Fruit fly (Drosophila melanogaster) whole organism, adult: ENCODE results near the gene Aldh.

Experiments
- CG11617 ChIP-seq: fragments of 200-800 bp; sonication (Bioruptor generic); optimal IDR thresholded peaks from 2 replicates; lab custom pipeline; 2017; ENCODE audit warnings: mild to moderate bottlenecking, missing biosample characterization, missing genetic modification reagents, missing genetic modification characterization
- CG12768 ChIP-seq: fragments of 200-800 bp; sonication (Bioruptor generic); optimal IDR thresholded peaks from 2 replicates; lab custom pipeline; 2017; ENCODE audit warnings: missing biosample characterization, missing genetic modification characterization, mild to moderate bottlenecking, moderate library complexity, missing genetic modification reagents
- CG14711 ChIP-seq: fragments of 200-800 bp; sonication (Bioruptor generic); optimal IDR thresholded peaks from 2 replicates; lab custom pipeline; 2018; ENCODE audit warnings: missing biosample characterization, mild to moderate bottlenecking, missing genetic modification characterization, moderate library complexity
- CG1620 ChIP-seq: fragments of 200-800 bp; sonication (Bioruptor generic); optimal IDR thresholded peaks from 2 replicates; lab custom pipeline; 2016; ENCODE audit warnings: missing biosample characterization, missing genetic modification characterization
- CG33017 ChIP-seq: fragments of 200-800 bp; sonication (Bioruptor generic); optimal IDR thresholded peaks from 2 replicates; lab custom pipeline; 2018; ENCODE audit warnings: missing biosample characterization, mild to moderate bottlenecking, missing genetic modification characterization, moderate library complexity
- CG5204 ChIP-seq: fragments of 200-800 bp; sonication (Bioruptor generic); optimal IDR thresholded peaks from 2 replicates; lab custom pipeline; 2016; ENCODE audit warnings: missing biosample characterization, missing genetic modification characterization
- CG7045 ChIP-seq: fragments of 200-800 bp; sonication (Bioruptor generic); optimal IDR thresholded peaks from 2 replicates; lab custom pipeline; 2017; ENCODE audit warnings: missing biosample characterization, mild to moderate bottlenecking, missing genetic modification characterization
- CG7101 ChIP-seq: fragments of 200-800 bp; sonication (Bioruptor generic); optimal IDR thresholded peaks from 2 replicates; lab custom pipeline; 2018; ENCODE audit warnings: missing biosample characterization, mild to moderate bottlenecking, missing genetic modification characterization, moderate library complexity
- Clk ChIP-seq: fragments of 200-800 bp; sonication (Bioruptor generic); optimal IDR thresholded peaks from 2 replicates; lab custom pipeline; 2017; ENCODE audit warnings: missing biosample characterization, missing genetic modification characterization
- Crg-1 ChIP-seq: fragments of 200-800 bp; sonication (Bioruptor generic); optimal IDR thresholded peaks from 2 replicates; lab custom pipeline; 2016; ENCODE audit warnings: missing biosample characterization, missing genetic modification characterization
- Hr96 ChIP-seq: fragments of 200-800 bp; sonication (Bioruptor generic); optimal IDR thresholded peaks from 2 replicates; lab custom pipeline; 2016; ENCODE audit warnings: missing biosample characterization, missing genetic modification characterization
- Mnt ChIP-seq: fragments of 200-800 bp; sonication (Bioruptor generic); optimal IDR thresholded peaks from 2 replicates; lab custom pipeline; 2016; ENCODE audit warnings: missing biosample characterization, mild to moderate bottlenecking, missing genetic modification characterization
- bab1 ChIP-seq: fragments of 200-800 bp; sonication (Bioruptor generic); optimal IDR thresholded peaks from 3 replicates; lab custom pipeline; 2019; ENCODE audit warnings: missing biosample characterization, mild to moderate bottlenecking, missing genetic modification characterization, moderate library complexity
- cic ChIP-seq: fragments of 200-800 bp; sonication (Bioruptor generic); optimal IDR thresholded peaks from 2 replicates; lab custom pipeline; 2017; ENCODE audit warnings: missing biosample characterization, mild to moderate bottlenecking, missing genetic modification characterization, moderate library complexity
- cnc ChIP-seq, 2 experiments: fragments of >200 bp; optimal IDR thresholded peaks; 2 replicates each; lab custom pipeline; 2017
- kay ChIP-seq: fragments of 200-800 bp; sonication (Bioruptor generic); peaks from one replicate; lab custom pipeline; 2016; ENCODE audit warnings: missing biosample characterization, missing genetic modification characterization, borderline replicate concordance
- ovo ChIP-seq: fragments of 200-800 bp; sonication (Bioruptor generic); optimal IDR thresholded peaks from 2 replicates; lab custom pipeline; 2016; ENCODE audit warnings: missing biosample characterization, missing genetic modification characterization
- pad ChIP-seq: fragments of 200-800 bp; sonication (Bioruptor generic); optimal IDR thresholded peaks from 3 replicates; lab custom pipeline; 2017; ENCODE audit warnings: missing biosample characterization, missing genetic modification characterization, mild to moderate bottlenecking, moderate library complexity, missing genetic modification reagents
- tj ChIP-seq: fragments of 200-800 bp; sonication (Bioruptor generic); optimal IDR thresholded peaks from 3 replicates; lab custom pipeline; 2017; ENCODE audit warnings: missing biosample characterization, mild to moderate bottlenecking, missing genetic modification characterization, moderate library complexity
- toe ChIP-seq: fragments of 200-800 bp; sonication (Bioruptor generic); optimal IDR thresholded peaks from 2 replicates; lab custom pipeline; 2016; ENCODE audit warnings: missing biosample characterization, missing genetic modification characterization

The Aldh gene

dm6 chr2L:9396396-9396795 is 9.2 kb downstream of the Aldh start:
- TF ChIP-seq CG33017 (no peak), CG12768 (GFP tag; lab: Kevin White, UChicago) (no peak), pad (GFP tag; lab: Kevin White, UChicago) (no peak), CG1620 (no peak), cic (GFP tag; lab: Kevin White, UChicago) (no peak), CG7101 (tag; lab: Kevin White, UChicago) (no peak), Clk (GFP tag; lab: Kevin White, UChicago) (no peak), bab1 (GFP tag; lab: Kevin White, UChicago) (no peak)

dm6 chr2L:9397888-9398287 is 10.7 kb downstream of the Aldh start, which contains the start of gene CG4438:
CG4438 (minus strand) TSS chr2L:9397988.
- no peak for TF ChIP-seq CG5204
- no peak for TF ChIP-seq CG33017
- TF ChIP-seq bab1 (GFP tag; lab: Kevin White, UChicago) = no peak
- no peak for TF ChIP-seq CG12768 (GFP tag; lab: Kevin White, UChicago)

DNA sequence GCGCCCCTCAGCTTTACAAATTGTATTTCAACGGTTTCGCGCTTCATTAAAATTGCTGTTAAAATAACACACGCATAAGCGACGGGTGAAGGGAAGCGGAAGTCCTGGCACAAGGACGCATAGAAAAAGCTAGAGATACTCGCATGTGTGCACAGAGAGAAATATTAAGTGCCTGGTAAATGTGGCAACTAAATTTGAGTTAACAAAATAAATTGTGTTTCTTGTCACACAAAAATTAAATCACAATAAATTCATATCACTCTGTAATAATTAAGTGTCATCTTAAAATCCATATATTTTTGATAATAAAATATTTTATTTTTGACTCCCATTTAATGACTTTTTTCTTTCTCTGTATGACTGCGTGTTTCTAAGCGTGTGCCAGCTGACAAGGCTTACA is 13.0 kb downstream of the Aldh start:
- no peak for TF ChIP-seq Mnt (GFP tag; lab: Kevin White, UChicago)

dm6 chr2L:9415053-9415452 is 27.9 kb downstream of the Aldh start, which contains the start of gene Shawl:
Shawl (minus strand) TSS chr2L:9415156.
- no peak for TF ChIP-seq Hr96
- TF ChIP-seq CG11617 (GFP tag; lab: Kevin White, UChicago) = no peak
- no peak for TF ChIP-seq Crg-1 (GFP tag; lab: Kevin White, UChicago)
- no peak for TF ChIP-seq toe (GFP tag; lab: Kevin White, UChicago)
- TF ChIP-seq Clk (GFP tag; lab: Kevin White, UChicago) = no peak
- no peak for TF ChIP-seq CG7101 (tag; lab: Kevin White, UChicago)
- TF ChIP-seq CG7045 (GFP tag; lab: Kevin White, UChicago) = no peak

- TF ChIP-seq CG12768 (GFP tag; lab: Kevin White, UChicago) (no peak), kay (GFP tag; lab: Kevin White, UChicago) (peak; percentile 74)
These were observed 29.1 kb downstream of the Aldh start, which contains the start of gene Mco1 for dm6 chr2L:9416244-9416758. Mco1 (plus strand) TSS chr2L:9416588.

DNA sequence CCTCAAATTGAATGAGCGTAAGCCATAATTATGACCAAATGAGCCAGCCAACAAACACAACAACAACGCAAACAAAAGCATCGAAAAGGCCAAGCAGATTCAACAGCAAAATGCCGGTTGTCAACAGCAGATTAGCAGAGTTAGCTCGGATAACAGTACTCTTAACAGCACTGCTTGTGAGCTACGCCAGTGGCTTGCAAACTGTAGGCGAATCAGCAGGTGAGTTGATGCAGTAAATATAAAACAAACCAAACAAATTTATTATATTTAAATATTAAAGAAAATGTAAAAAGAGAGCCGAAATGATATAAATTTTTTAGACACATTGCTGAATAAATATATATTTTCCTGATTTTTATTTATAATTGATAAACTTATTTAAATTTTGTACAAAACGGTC is 33.5 kb downstream of the Aldh start:
- TF ChIP-seq toe (GFP tag; lab: Kevin White, UChicago) (no peak), Hr96 (no peak), Crg-1 (GFP tag; lab: Kevin White, UChicago) (no peak), tj (no peak), CG14711 (no peak), CG7101 (tag; lab: Kevin White, UChicago) (no peak), pad (GFP tag; lab: Kevin White, UChicago) (no peak), cnc (optimal IDR thresholded peaks at IDR 0.05; lab: Kevin White, UChicago) (no peak), CG1620 (no peak), CG7045 (GFP tag; lab: Kevin White, UChicago) (no peak), ovo (GFP tag; lab: Kevin White, UChicago) (no peak), kay (GFP tag; lab: Kevin White, UChicago) (no peak), CG11617 (GFP tag; lab: Kevin White, UChicago) (no peak), Clk (GFP tag; lab: Kevin White, UChicago) (no peak)

- TF ChIP-seq toe (GFP tag; lab: Kevin White, UChicago) (no peak), cnc (optimal IDR thresholded peaks at IDR 0.05; lab: Kevin White, UChicago) (no peak), CG7045 (GFP tag; lab: Kevin White, UChicago) (no peak), CG14711 (no peak), CG11617 (GFP tag; lab: Kevin White, UChicago) (no peak), CG5204 (no peak), CG33017 (no peak), Crg-1 (GFP tag; lab: Kevin White, UChicago) (no peak), CG7101 (tag; lab: Kevin White, UChicago) (no peak), CG12768 (GFP tag; lab: Kevin White, UChicago) (no peak), CG1620 (no peak), pad (GFP tag; lab: Kevin White, UChicago) (no peak), bab1 (GFP tag; lab: Kevin White, UChicago) (no peak), Hr96 (no peak), ovo (GFP tag; lab: Kevin White, UChicago) (no peak)
These were observed 34.1 kb downstream of the Aldh start for dm6 chr2L:9421312-9421711.

DNA sequence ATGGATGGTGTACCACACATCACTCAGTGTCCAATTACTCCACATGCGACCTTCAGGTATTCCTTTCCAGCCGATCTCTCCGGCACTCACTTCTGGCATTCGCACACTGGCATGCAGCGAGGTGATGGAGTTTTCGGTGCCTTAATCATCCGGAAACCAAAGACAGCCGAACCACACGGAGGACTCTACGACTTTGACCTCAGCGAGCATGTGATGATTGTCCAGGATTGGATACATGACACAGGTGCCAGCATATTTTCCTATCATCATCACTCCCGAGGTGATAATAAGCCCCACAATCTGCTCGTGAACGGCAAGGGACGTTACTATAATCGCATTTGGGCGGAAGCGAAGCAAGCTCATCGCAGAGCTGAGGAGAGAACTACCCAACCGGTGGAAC is 37.0 kb downstream of the Aldh start:
- TF ChIP-seq CG14711 (no peak), Hr96 (no peak), CG12768 (GFP tag; lab: Kevin White, UChicago) (no peak), Clk (GFP tag; lab: Kevin White, UChicago) (no peak), tj (no peak), cic (GFP tag; lab: Kevin White, UChicago) (no peak), bab1 (GFP tag; lab: Kevin White, UChicago) (no peak), Crg-1 (GFP tag; lab: Kevin White, UChicago) (no peak), toe (GFP tag; lab: Kevin White, UChicago) (no peak), ovo (GFP tag; lab: Kevin White, UChicago) (no peak), CG7045 (GFP tag; lab: Kevin White, UChicago) (no peak), CG11617 (GFP tag; lab: Kevin White, UChicago) (no peak), cnc (optimal IDR thresholded peaks at IDR 0.05; lab: Kevin White, UChicago) (no peak), CG33017 (no peak), CG7101 (tag; lab: Kevin White, UChicago) (no peak), pad (GFP tag; lab: Kevin White, UChicago) (no peak)
